Worm (Caenorhabditis elegans) whole organism, L4 larva: ENCODE results near the gene asp-18.

Source experiments
- ZK546.5 ChIP-seq, 2 experiments: sonication (generic microtip); optimal IDR thresholded peaks; 2 replicates each; lab custom pipeline; 2017; ENCODE audit warnings: missing biosample characterization in 2 of 2, missing genetic modification characterization in 2 of 2
- ama-1 ChIP-seq: fragments of 150-350 bp; optimal IDR thresholded peaks from 2 replicates; lab custom pipeline; 2014; ENCODE audit warnings: inconsistent platforms, mixed read lengths
- dmd-6 ChIP-seq: fragments of 200-800 bp; sonication (Bioruptor generic); IDR thresholded peaks from 2 replicates; pipeline ENCODE4 v1.3.6; 2022; ENCODE audit warnings: missing genetic modification reagents, missing genetic modification characterization, missing compliant biosample characterization
- mep-1 ChIP-seq: fragments of 150-350 bp; sonication (generic microtip); optimal IDR thresholded peaks from 3 replicates; lab custom pipeline; 2014; ENCODE audit warnings: missing biosample characterization, missing genetic modification characterization
- nhr-28 ChIP-seq: fragments of 150-350 bp; optimal IDR thresholded peaks from 2 replicates; lab custom pipeline; 2014; ENCODE audit warnings: missing biosample characterization, missing genetic modification characterization
- unc-130 ChIP-seq: sonication (generic microtip); optimal IDR thresholded peaks from 2 replicates; lab custom pipeline; 2016; ENCODE audit warnings: missing genetic modification reagents, missing genetic modification characterization, missing compliant biosample characterization
- zag-1 ChIP-seq: fragments of 150-350 bp; optimal IDR thresholded peaks from 2 replicates; lab custom pipeline; 2014; ENCODE audit warnings: missing biosample characterization, missing genetic modification characterization

- TF ChIP-seq zag-1 (tag; lab: Kevin White, UChicago) (no peak), mep-1 (no peak), dmd-6 (GFP tag; lab: Robert Waterston, UW) (no peak), ZK546.5 (tag; optimal IDR thresholded peaks at IDR 0.05; lab: Kevin White, UChicago) (no peak), ama-1 (lab: Kevin White, UChicago) (no peak), nhr-28 (no peak), unc-130 (no peak)
Measured at ce11 chrV:18734381-18734780, 2.9 kb upstream of the asp-18 start, which contains the start of gene scl-20.
